Fruit fly (Drosophila melanogaster) whole organism, pupa: ENCODE measurements around the gene CG5382.

Experiments
- CG10348 ChIP-seq: fragments of 200-800 bp; sonication (Bioruptor generic); IDR thresholded peaks from 2 replicates; pipeline ENCODE4 v1.3.6; 2022; ENCODE audit warnings: missing biosample characterization, missing genetic modification characterization
- CG12605 ChIP-seq: fragments of 200-800 bp; sonication (Bioruptor generic); IDR thresholded peaks from 2 replicates; pipeline ENCODE4 v1.3.6; 2022; ENCODE audit warnings: missing biosample characterization, missing genetic modification characterization
- CG13204 ChIP-seq: fragments of 200-800 bp; sonication (Bioruptor generic); optimal IDR thresholded peaks from 2 replicates; lab custom pipeline; 2018; ENCODE audit warnings: missing biosample characterization, mild to moderate bottlenecking, missing genetic modification characterization, moderate library complexity
- CG14655 ChIP-seq: fragments of 200-800 bp; sonication (Bioruptor generic); optimal IDR thresholded peaks from 3 replicates; lab custom pipeline; 2017; ENCODE audit warnings: mild to moderate bottlenecking, missing biosample characterization, missing genetic modification reagents, missing genetic modification characterization
- CG15710 ChIP-seq: fragments of 200-800 bp; sonication (Bioruptor generic); optimal IDR thresholded peaks from 2 replicates; lab custom pipeline; 2018; ENCODE audit warnings: missing biosample characterization, mild to moderate bottlenecking, missing genetic modification characterization, moderate library complexity
- CG17806 ChIP-seq: fragments of 200-800 bp; sonication (Bioruptor generic); optimal IDR thresholded peaks from 2 replicates; lab custom pipeline; 2018; ENCODE audit warnings: missing biosample characterization, mild to moderate bottlenecking, missing genetic modification characterization, moderate library complexity
- CG32121 ChIP-seq: fragments of 200-800 bp; sonication (Bioruptor generic); IDR thresholded peaks from 2 replicates; pipeline ENCODE4 v1.3.6; 2022; ENCODE audit warnings: missing biosample characterization, missing genetic modification characterization
- CG34367 ChIP-seq: fragments of 200-800 bp; sonication (Bioruptor generic); optimal IDR thresholded peaks from 2 replicates; lab custom pipeline; 2018; ENCODE audit warnings: missing biosample characterization, mild to moderate bottlenecking, missing genetic modification characterization
- CG4496 ChIP-seq: fragments of 200-800 bp; sonication (Bioruptor generic); IDR thresholded peaks from 3 replicates; pipeline ENCODE4 v1.3.6; 2022; ENCODE audit warnings: missing biosample characterization, missing genetic modification characterization
- CG8159 ChIP-seq: fragments of 200-800 bp; sonication (Bioruptor generic); optimal IDR thresholded peaks from 3 replicates; lab custom pipeline; 2018; ENCODE audit warnings: missing biosample characterization, mild to moderate bottlenecking, missing genetic modification characterization, moderate library complexity
- CG8301 ChIP-seq: fragments of 200-800 bp; sonication (Bioruptor generic); optimal IDR thresholded peaks from 2 replicates; lab custom pipeline; 2018; ENCODE audit warnings: missing biosample characterization, mild to moderate bottlenecking, missing genetic modification characterization
- CG9948 ChIP-seq: fragments of 200-800 bp; sonication (Bioruptor generic); optimal IDR thresholded peaks from 2 replicates; lab custom pipeline; 2018; ENCODE audit warnings: missing biosample characterization, mild to moderate bottlenecking, missing genetic modification characterization, moderate library complexity
- D1 ChIP-seq: fragments of 200-800 bp; sonication (Bioruptor generic); optimal IDR thresholded peaks from 2 replicates; lab custom pipeline; 2018; ENCODE audit warnings: missing biosample characterization, mild to moderate bottlenecking, missing genetic modification characterization, moderate library complexity
- EcR ChIP-seq: fragments of 200-800 bp; sonication (Bioruptor generic); optimal IDR thresholded peaks from 3 replicates; lab custom pipeline; 2019; ENCODE audit warnings: missing biosample characterization, missing genetic modification characterization, mild to moderate bottlenecking, moderate library complexity, missing genetic modification reagents
- Ets98B ChIP-seq: fragments of 200-800 bp; sonication (Bioruptor generic); IDR thresholded peaks from 2 replicates; pipeline ENCODE4 v1.3.6; 2022; ENCODE audit warnings: missing biosample characterization, missing genetic modification characterization
- Pif1A ChIP-seq: fragments of 200-800 bp; sonication (Bioruptor generic); optimal IDR thresholded peaks from 3 replicates; lab custom pipeline; 2016; ENCODE audit warnings: missing biosample characterization, missing genetic modification characterization
- Pif1B ChIP-seq: fragments of 200-800 bp; sonication (Bioruptor generic); optimal IDR thresholded peaks from 3 replicates; lab custom pipeline; 2016; ENCODE audit warnings: missing biosample characterization, missing genetic modification characterization
- Snoo ChIP-seq: fragments of 200-800 bp; sonication (Bioruptor generic); optimal IDR thresholded peaks from 3 replicates; lab custom pipeline; 2017; ENCODE audit warnings: missing biosample characterization, mild to moderate bottlenecking, missing genetic modification characterization, inconsistent platforms
- fd96Ca ChIP-seq: fragments of 200-800 bp; sonication (Bioruptor generic); IDR thresholded peaks from 3 replicates; pipeline ENCODE4 v1.3.6; 2022; ENCODE audit warnings: missing biosample characterization, missing genetic modification characterization
- gl ChIP-seq: fragments of 200-800 bp; sonication (Bioruptor generic); optimal IDR thresholded peaks from 2 replicates; lab custom pipeline; 2018; ENCODE audit warnings: missing biosample characterization, mild to moderate bottlenecking, missing genetic modification characterization
- rn ChIP-seq: fragments of 200-800 bp; sonication (Bioruptor generic); IDR thresholded peaks from 2 replicates; pipeline ENCODE4 v1.3.6; 2022; ENCODE audit warnings: missing biosample characterization, missing genetic modification characterization

The CG5382 gene

DNA sequence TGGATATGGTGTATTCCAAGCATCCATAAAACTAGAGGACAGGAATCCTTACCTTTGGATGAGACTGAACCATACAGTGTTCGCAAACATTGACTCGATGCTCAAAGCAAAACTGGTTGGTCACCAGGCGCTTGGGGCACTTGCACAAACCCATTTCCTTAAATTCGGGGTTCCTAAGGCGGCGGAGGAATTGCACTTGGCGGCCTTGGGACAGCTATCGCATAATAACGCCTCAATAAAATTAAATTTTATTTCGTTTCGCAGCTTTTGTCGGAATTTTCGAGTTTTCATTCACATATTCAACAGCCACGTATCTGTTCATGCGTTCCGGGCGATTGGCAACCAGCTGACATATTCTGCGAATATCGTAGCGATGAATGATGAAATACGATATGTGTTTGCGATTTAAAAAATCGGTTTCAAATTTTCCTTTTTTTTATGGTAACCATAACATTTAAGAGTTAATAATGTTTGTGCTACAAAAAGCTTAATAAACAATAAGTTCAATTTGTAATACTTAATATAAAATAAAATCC lies at the start of gene CG5382:
TSS of gene CG5382 (minus strand) at position 324 of the 536 bp plus-strand sequence.
- TF ChIP-seq EcR (GFP tag; lab: Kevin White, UChicago) = no peak
- no peak for TF ChIP-seq CG10348 (GFP tag; lab: Robert Waterston, UW)
- TF ChIP-seq gl (tag; lab: Kevin White, UChicago) = no peak
- TF ChIP-seq Ets98B = no peak
- TF ChIP-seq CG12605 (GFP tag; lab: Robert Waterston, UW) = no peak
- no peak for TF ChIP-seq CG32121 (GFP tag; lab: Robert Waterston, UW)
- TF ChIP-seq Pif1A (GFP tag; lab: Kevin White, UChicago) = no peak
- no peak for TF ChIP-seq CG9948 (tag; lab: Kevin White, UChicago)
- TF ChIP-seq CG13204 = no peak
- no peak for TF ChIP-seq CG8301
- no peak for TF ChIP-seq CG4496 (GFP tag; lab: Robert Waterston, UW)
- TF ChIP-seq CG8159 (tag; lab: Kevin White, UChicago) = no peak
- no peak for TF ChIP-seq CG17806
- no peak for TF ChIP-seq CG15710 (tag; lab: Kevin White, UChicago)
- no peak for TF ChIP-seq Pif1B
- TF ChIP-seq CG14655 (GFP tag; lab: Kevin White, UChicago) = no peak
- TF ChIP-seq rn (GFP tag; lab: Robert Waterston, UW) = no peak

DNA sequence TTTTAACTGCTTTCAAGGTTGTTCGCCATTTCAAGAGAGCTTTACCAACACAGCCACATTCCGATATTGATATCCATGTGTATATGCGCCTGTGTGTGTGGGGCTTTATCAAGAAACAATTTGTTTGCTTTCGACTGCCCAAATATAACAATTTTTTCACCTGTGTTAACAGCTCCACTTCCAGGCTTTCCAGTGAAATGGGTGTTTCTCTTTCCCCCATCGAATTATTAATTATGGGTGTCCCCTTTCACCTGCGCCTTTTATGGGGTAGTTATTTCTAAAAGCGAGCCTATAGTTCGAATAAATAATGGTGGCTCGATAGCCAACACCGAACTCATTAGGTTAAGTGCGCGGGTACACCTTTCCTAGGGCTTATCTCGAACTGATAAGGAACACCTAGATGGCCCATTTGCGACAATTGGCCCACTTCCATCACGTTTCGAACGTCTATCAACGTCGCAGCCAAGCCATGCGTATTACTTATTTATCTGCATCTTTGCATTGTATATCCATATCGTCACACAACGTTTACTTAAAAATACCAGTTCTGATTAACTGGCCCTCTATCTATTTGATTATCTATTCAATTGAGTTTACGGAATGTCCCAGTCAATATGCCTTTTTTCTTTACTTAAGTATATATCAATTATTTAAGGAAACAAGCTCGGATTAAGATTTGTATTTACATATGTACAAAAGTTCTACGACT lies 46.2 kb upstream of the CG5382 start:
- TF ChIP-seq CG8301 (no peak), Snoo (tag; lab: Kevin White, UChicago) (no peak), CG10348 (GFP tag; lab: Robert Waterston, UW) (no peak), gl (tag; lab: Kevin White, UChicago) (no peak), Ets98B (no peak), CG15710 (tag; lab: Kevin White, UChicago) (no peak), CG17806 (no peak), EcR (GFP tag; lab: Kevin White, UChicago) (no peak), Pif1A (GFP tag; lab: Kevin White, UChicago) (no peak), Pif1B (no peak), CG34367 (no peak), rn (GFP tag; lab: Robert Waterston, UW) (no peak), CG14655 (GFP tag; lab: Kevin White, UChicago) (no peak)
- TF ChIP-seq, all 21 proteins: peak for 0

DNA sequence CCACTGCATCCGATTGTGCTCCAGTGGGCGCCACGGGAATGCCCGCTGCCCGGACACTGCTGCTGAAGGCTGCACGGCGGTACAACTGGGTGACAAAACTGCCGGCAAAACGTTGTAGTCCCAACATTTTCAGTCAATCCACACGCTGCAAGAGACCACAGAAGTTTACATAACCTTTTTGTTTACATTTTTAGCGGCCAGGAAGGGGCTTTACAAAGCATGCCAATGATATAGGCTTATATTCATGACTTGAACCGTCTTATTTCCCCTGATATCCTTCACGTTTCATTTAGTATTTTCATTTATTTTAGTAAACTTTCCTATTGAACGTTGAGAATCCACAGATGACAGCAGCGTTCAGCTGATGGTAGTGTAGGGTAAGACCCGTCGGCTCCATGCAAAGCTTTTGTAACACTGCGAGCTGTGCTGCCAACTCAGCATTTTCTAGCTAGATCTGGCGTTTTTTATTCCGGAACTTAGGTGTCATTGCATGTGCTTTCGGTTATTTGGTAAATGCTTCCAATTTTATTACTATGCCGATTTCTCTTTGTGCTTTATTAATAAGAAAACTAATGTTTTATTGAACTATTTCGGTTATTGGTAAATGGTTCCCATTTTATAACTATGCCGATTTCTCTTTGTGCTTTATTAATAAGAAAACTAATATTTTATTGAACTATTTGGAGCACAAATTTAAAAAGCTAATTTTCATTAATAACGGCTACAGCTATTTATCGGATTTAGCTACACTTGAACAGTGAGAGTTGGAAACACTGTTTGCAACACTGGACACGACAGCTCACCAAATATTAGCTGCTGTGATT lies 45.0 kb upstream of the CG5382 start, which contains the start of the genes CG13850 and lqfR:
TSS of gene CG13850 (minus strand) at position 379 of the 824 bp plus-strand sequence.
TSS of gene lqfR (plus strand) at position 765 of the 824 bp plus-strand sequence.
- TF ChIP-seq Pif1A (GFP tag; lab: Kevin White, UChicago) (no peak), CG8301 (no peak), CG13204 (no peak), gl (tag; lab: Kevin White, UChicago) (no peak), Snoo (tag; lab: Kevin White, UChicago) (peak; percentile 70), CG10348 (GFP tag; lab: Robert Waterston, UW) (0 out of 2 replicates have a peak, but pooled peaks have one; percentile 14), EcR (GFP tag; lab: Kevin White, UChicago) (no peak), CG4496 (GFP tag; lab: Robert Waterston, UW) (no peak), CG34367 (no peak), D1 (tag; lab: Kevin White, UChicago) (no peak), fd96Ca (GFP tag; lab: Robert Waterston, UW) (peak; percentile 70), CG32121 (GFP tag; lab: Robert Waterston, UW) (peak; percentile 45; the same call in 1 of the 2 replicates), CG12605 (GFP tag; lab: Robert Waterston, UW) (no peak), CG8159 (tag; lab: Kevin White, UChicago) (peak; percentile 62), CG9948 (tag; lab: Kevin White, UChicago) (peak; percentile 35), CG17806 (peak; percentile 20), Pif1B (peak; percentile 14), Ets98B (no peak), rn (GFP tag; lab: Robert Waterston, UW) (0 out of 2 replicates have a peak, but pooled peaks have one; percentile 9), CG15710 (tag; lab: Kevin White, UChicago) (peak; percentile 64)
- TF ChIP-seq, all 21 proteins: peak for 10

DNA sequence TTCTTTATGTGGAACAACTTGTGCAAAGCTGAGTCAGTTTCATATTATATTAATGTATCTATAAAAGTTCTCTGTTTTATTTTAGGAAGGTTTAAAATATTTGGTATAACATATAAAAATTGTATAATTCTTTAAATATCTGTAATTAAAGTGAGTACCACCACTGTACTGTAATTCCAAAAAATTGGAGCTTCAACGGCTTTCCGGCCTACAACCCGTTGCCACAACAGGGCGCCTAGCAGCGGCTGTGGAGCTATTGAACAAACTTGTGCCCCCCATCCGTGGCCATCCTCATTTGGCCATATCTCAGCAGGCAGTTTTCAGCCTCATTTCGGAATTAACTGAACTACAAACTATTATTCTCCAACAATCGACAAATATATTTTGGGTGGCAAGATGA lies 39.9 kb upstream of the CG5382 start, which contains the start of gene CG13855:
TSS of gene CG13855 (plus strand) at position 301 of the 400 bp plus-strand sequence.
- TF ChIP-seq Pif1B = no peak
- no peak for TF ChIP-seq Snoo (tag; lab: Kevin White, UChicago)
- no peak for TF ChIP-seq Ets98B

DNA sequence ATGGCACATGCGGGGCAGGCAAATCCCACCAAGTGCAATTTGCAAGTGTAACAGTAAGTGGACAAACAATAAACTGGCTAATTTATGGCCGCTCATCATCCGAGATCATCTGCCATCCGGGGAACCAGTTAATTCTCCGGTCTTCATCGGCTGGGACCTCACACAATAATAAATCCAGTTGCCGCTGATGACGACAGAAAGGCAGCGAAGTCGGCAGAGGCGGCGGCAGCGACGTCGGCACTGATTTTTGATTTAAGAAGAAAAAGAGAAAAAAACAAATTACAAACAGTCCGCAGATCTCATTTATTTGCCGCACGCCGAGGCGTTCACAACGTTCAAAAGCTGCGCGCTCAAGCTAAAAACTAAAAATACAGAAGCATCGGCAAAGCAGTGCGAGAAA lies 36.6 kb upstream of the CG5382 start, which contains the start of gene CG13856:
TSS of gene CG13856 (plus strand) at position 301 of the 400 bp plus-strand sequence.
- TF ChIP-seq Ets98B (no peak), CG8159 (tag; lab: Kevin White, UChicago) (no peak), fd96Ca (GFP tag; lab: Robert Waterston, UW) (no peak), CG15710 (tag; lab: Kevin White, UChicago) (no peak), gl (tag; lab: Kevin White, UChicago) (no peak), CG34367 (no peak), Pif1B (no peak), CG4496 (GFP tag; lab: Robert Waterston, UW) (no peak), CG13204 (no peak), Pif1A (GFP tag; lab: Kevin White, UChicago) (no peak), CG14655 (GFP tag; lab: Kevin White, UChicago) (no peak), CG32121 (GFP tag; lab: Robert Waterston, UW) (no peak), CG9948 (tag; lab: Kevin White, UChicago) (no peak), CG8301 (no peak), rn (GFP tag; lab: Robert Waterston, UW) (no peak), Snoo (tag; lab: Kevin White, UChicago) (no peak), D1 (tag; lab: Kevin White, UChicago) (no peak), CG10348 (GFP tag; lab: Robert Waterston, UW) (no peak), CG17806 (no peak), EcR (GFP tag; lab: Kevin White, UChicago) (no peak)
